Comparison of ENCODE assay signal across 2 fruit fly cellular contexts in genomic region chr2L:5085561-5085960, dm6.
TF ChIP-seq lines count a peak whose summit lies in the region.

No protein-coding gene starts in this region.

TF ChIP-seq in whole organism, embryonic, 481 proteins besides CTCF, POLR2A, EP300 and RAD21 (continued from another document and continues in another):
- no peak for TF ChIP-seq tll (GFP tag; optimal IDR thresholded peaks at IDR 0.05; lab: Kevin White, UChicago)
- no peak for TF ChIP-seq gsb (GFP tag; IDR thresholded peaks at IDR 0.05; lab: Robert Waterston, UW)
- peak; percentile 28 for TF ChIP-seq CG7839 (tag; optimal IDR thresholded peaks at IDR 0.05; lab: Kevin White, UChicago)
- TF ChIP-seq hbn (GFP tag; IDR thresholded peaks at IDR 0.05; lab: Robert Waterston, UW; ENCODE audit: partially characterized antibody), result no peak
- TF ChIP-seq NK7.1 (GFP tag; optimal IDR thresholded peaks at IDR 0.05; lab: Kevin White, UChicago), result no peak
- TF ChIP-seq CG18011 (GFP tag; optimal IDR thresholded peaks at IDR 0.05; lab: Kevin White, UChicago), result no peak
- no peak for TF ChIP-seq Bteb2 (GFP tag; optimal IDR thresholded peaks at IDR 0.05; lab: Kevin White, UChicago)
- no peak for TF ChIP-seq Aef1 (GFP tag; IDR thresholded peaks at IDR 0.05; lab: Robert Waterston, UW)
- TF ChIP-seq CG5245 (GFP tag; optimal IDR thresholded peaks at IDR 0.05; lab: Kevin White, UChicago), result no peak
- TF ChIP-seq sens (GFP tag; lab: Kevin White, UChicago), result peak; percentile 55
- TF ChIP-seq CG3281 (GFP tag; optimal IDR thresholded peaks at IDR 0.05; lab: Kevin White, UChicago), result no peak
- no peak for TF ChIP-seq Spps (tag; optimal IDR thresholded peaks at IDR 0.05; lab: Kevin White, UChicago)
- no peak for TF ChIP-seq CG1233 (GFP tag; optimal IDR thresholded peaks at IDR 0.05; lab: Kevin White, UChicago)
- no peak for TF ChIP-seq ranshi (GFP tag; IDR thresholded peaks at IDR 0.05; lab: Robert Waterston, UW)
- no peak for TF ChIP-seq CG3995 (GFP tag; optimal IDR thresholded peaks at IDR 0.05; lab: Kevin White, UChicago)
- TF ChIP-seq hb (GFP tag; IDR thresholded peaks at IDR 0.05; lab: Robert Waterston, UW; ENCODE audit: partially characterized antibody), result no peak
- TF ChIP-seq ro (GFP tag; IDR thresholded peaks at IDR 0.05; lab: Robert Waterston, UW), result no peak
- TF ChIP-seq Sox102F (GFP tag; optimal IDR thresholded peaks at IDR 0.05; lab: Kevin White, UChicago), result peak; percentile 9
- no peak for TF ChIP-seq CG17328 (GFP tag; IDR thresholded peaks at IDR 0.05; lab: Robert Waterston, UW)
- no peak for TF ChIP-seq ken (GFP tag; IDR thresholded peaks at IDR 0.05; lab: Robert Waterston, UW)
- TF ChIP-seq lilli (GFP tag; optimal IDR thresholded peaks at IDR 0.05; lab: Kevin White, UChicago), result no peak
- no peak for TF ChIP-seq abd-A (tag; optimal IDR thresholded peaks at IDR 0.05; lab: Kevin White, UChicago)
- no peak for TF ChIP-seq emc (GFP tag; optimal IDR thresholded peaks at IDR 0.05; lab: Kevin White, UChicago)
- no peak for TF ChIP-seq CG17359 (tag; optimal IDR thresholded peaks at IDR 0.05; lab: Kevin White, UChicago)
- 0 out of 2 replicates have a peak, but pooled peaks have one; percentile 18 for TF ChIP-seq CG11247 (GFP tag; IDR thresholded peaks at IDR 0.05; lab: Robert Waterston, UW)
- TF ChIP-seq dpn (GFP tag; optimal IDR thresholded peaks at IDR 0.05; lab: Kevin White, UChicago), result peak in 1 of 2 experiments; percentile 5
- TF ChIP-seq Sin3A (optimal IDR thresholded peaks at IDR 0.05; lab: Kevin White, UChicago), result no peak
- TF ChIP-seq Tbp (GFP tag; optimal IDR thresholded peaks at IDR 0.05; lab: Kevin White, UChicago), result no peak
- no peak for TF ChIP-seq tna (GFP tag; IDR thresholded peaks at IDR 0.05; lab: Robert Waterston, UW; ENCODE audit: partially characterized antibody)
- no peak for TF ChIP-seq NfI (GFP tag; optimal IDR thresholded peaks at IDR 0.05; lab: Kevin White, UChicago)
- TF ChIP-seq Jarid2 (GFP tag; optimal IDR thresholded peaks at IDR 0.05; lab: Kevin White, UChicago), result no peak
- TF ChIP-seq Pdp1 (GFP tag; optimal IDR thresholded peaks at IDR 0.05; lab: Kevin White, UChicago), result no peak
- TF ChIP-seq Ets97D (GFP tag; optimal IDR thresholded peaks at IDR 0.05; lab: Kevin White, UChicago), result no peak
- TF ChIP-seq BtbVII (GFP tag; optimal IDR thresholded peaks at IDR 0.05; lab: Kevin White, UChicago), result no peak
- TF ChIP-seq sim (GFP tag; IDR thresholded peaks at IDR 0.05; lab: Robert Waterston, UW), result no peak
- TF ChIP-seq tx (GFP tag; optimal IDR thresholded peaks at IDR 0.05; lab: Kevin White, UChicago), result no peak
- no peak for TF ChIP-seq Lhr (GFP tag; optimal IDR thresholded peaks at IDR 0.05; lab: Kevin White, UChicago)
- no peak for TF ChIP-seq H15 (GFP tag; IDR thresholded peaks at IDR 0.05; lab: Robert Waterston, UW)
- peak; percentile 37 for TF ChIP-seq Hmr (GFP tag; optimal IDR thresholded peaks at IDR 0.05; lab: Kevin White, UChicago)
- TF ChIP-seq zfh1 (GFP tag; IDR thresholded peaks at IDR 0.05; lab: Robert Waterston, UW), result no peak
- no peak for TF ChIP-seq CG16779 (GFP tag; IDR thresholded peaks at IDR 0.05; lab: Robert Waterston, UW)
- TF ChIP-seq hth (optimal IDR thresholded peaks at IDR 0.05; lab: Kevin White, UChicago), result no peak
- no peak for TF ChIP-seq CG34376 (GFP tag; optimal IDR thresholded peaks at IDR 0.05; lab: Kevin White, UChicago)
- TF ChIP-seq CG16863 (GFP tag; optimal IDR thresholded peaks at IDR 0.05; lab: Kevin White, UChicago), result no peak
- TF ChIP-seq run (tag; optimal IDR thresholded peaks at IDR 0.05; lab: Kevin White, UChicago), result no peak
- no peak for TF ChIP-seq twi (tag; optimal IDR thresholded peaks at IDR 0.05; lab: Kevin White, UChicago)
- TF ChIP-seq CG12659 (GFP tag; optimal IDR thresholded peaks at IDR 0.05; lab: Kevin White, UChicago), result no peak
- TF ChIP-seq NC2β (GFP tag; optimal IDR thresholded peaks at IDR 0.05; lab: Kevin White, UChicago), result no peak
- no peak for TF ChIP-seq Kr (GFP tag; optimal IDR thresholded peaks at IDR 0.05; lab: Kevin White, UChicago)
- TF ChIP-seq dimm (GFP tag; IDR thresholded peaks at IDR 0.05; lab: Robert Waterston, UW), result no peak
- no peak for TF ChIP-seq Mrtf (GFP tag; IDR thresholded peaks at IDR 0.05; lab: Robert Waterston, UW)
- TF ChIP-seq vvl (GFP tag; IDR thresholded peaks at IDR 0.05; lab: Robert Waterston, UW), result peak; percentile 22; the same call in 1 of the 2 replicates
- peak; percentile 16 for TF ChIP-seq CG8388 (GFP tag; optimal IDR thresholded peaks at IDR 0.05; lab: Kevin White, UChicago)
- TF ChIP-seq HmgZ (tag; optimal IDR thresholded peaks at IDR 0.05; lab: Kevin White, UChicago), result no peak
- TF ChIP-seq caup (GFP tag; optimal IDR thresholded peaks at IDR 0.05; lab: Kevin White, UChicago; ENCODE audit: severe bottlenecking), result no peak
- no peak for TF ChIP-seq Myb (GFP tag; optimal IDR thresholded peaks at IDR 0.05; lab: Kevin White, UChicago)
- TF ChIP-seq CG17912 (GFP tag; optimal IDR thresholded peaks at IDR 0.05; lab: Kevin White, UChicago), result no peak
- no peak for TF ChIP-seq CG30403 (GFP tag; optimal IDR thresholded peaks at IDR 0.05; lab: Kevin White, UChicago)
- no peak for TF ChIP-seq stwl (tag; optimal IDR thresholded peaks at IDR 0.05; lab: Kevin White, UChicago)
- no peak for TF ChIP-seq CG14014 (GFP tag; IDR thresholded peaks at IDR 0.05; lab: Robert Waterston, UW)
- TF ChIP-seq trem (tag; optimal IDR thresholded peaks at IDR 0.05; lab: Kevin White, UChicago), result no peak
- 0 out of 2 replicates have a peak, but pooled peaks have one; percentile 10 for TF ChIP-seq CG1024 (GFP tag; IDR thresholded peaks at IDR 0.05; lab: Robert Waterston, UW)
- TF ChIP-seq CG10267 (tag; optimal IDR thresholded peaks at IDR 0.05; lab: Kevin White, UChicago), result no peak
- TF ChIP-seq CG2202 (tag; optimal IDR thresholded peaks at IDR 0.05; lab: Kevin White, UChicago), result no peak
- TF ChIP-seq lbe (GFP tag; optimal IDR thresholded peaks at IDR 0.05; lab: Kevin White, UChicago), result no peak
- TF ChIP-seq tup (GFP tag; optimal IDR thresholded peaks at IDR 0.05; lab: Kevin White, UChicago), result no peak
- TF ChIP-seq insv (GFP tag; optimal IDR thresholded peaks at IDR 0.05; lab: Kevin White, UChicago), result no peak
- TF ChIP-seq CG7786 (GFP tag; optimal IDR thresholded peaks at IDR 0.05; lab: Kevin White, UChicago), result no peak
- TF ChIP-seq tio (GFP tag; optimal IDR thresholded peaks at IDR 0.05; lab: Kevin White, UChicago), result no peak
- TF ChIP-seq dmrt11E (tag; optimal IDR thresholded peaks at IDR 0.05; lab: Kevin White, UChicago), result no peak

TF ChIP-seq in whole organism, prepupa, 60 proteins besides CTCF, POLR2A, EP300 and RAD21 (continued from another document):
- TF ChIP-seq CG1621 (tag; optimal IDR thresholded peaks at IDR 0.05; lab: Kevin White, UChicago) (no peak), CG8119 (GFP tag; IDR thresholded peaks at IDR 0.05; lab: Robert Waterston, UW) (peak; percentile 49; the same call in 1 of the 3 replicates), CG32006 (GFP tag; optimal IDR thresholded peaks at IDR 0.05; lab: Kevin White, UChicago) (peak; percentile 65), Gug (GFP tag; IDR thresholded peaks at IDR 0.05; lab: Robert Waterston, UW) (no peak), CG6792 (GFP tag; optimal IDR thresholded peaks at IDR 0.05; lab: Kevin White, UChicago) (no peak), salr (GFP tag; optimal IDR thresholded peaks at IDR 0.05; lab: Kevin White, UChicago) (peak in 1 of 2 experiments; percentile 9), CG6854 (GFP tag; optimal IDR thresholded peaks at IDR 0.05; lab: Kevin White, UChicago) (no peak), CG6808 (GFP tag; optimal IDR thresholded peaks at IDR 0.05; lab: Kevin White, UChicago) (no peak), topi (GFP tag; optimal IDR thresholded peaks at IDR 0.05; lab: Kevin White, UChicago) (peak; percentile 31), lz (GFP tag; optimal IDR thresholded peaks at IDR 0.05; lab: Kevin White, UChicago) (peak; percentile 7), svp (GFP tag; lab: Kevin White, UChicago) (peak; percentile 73), CG11294 (GFP tag; IDR thresholded peaks at IDR 0.05; lab: Robert Waterston, UW) (peak; percentile 19; the same call in 1 of the 2 replicates), spab (GFP tag; optimal IDR thresholded peaks at IDR 0.05; lab: Kevin White, UChicago) (no peak), eg (GFP tag; IDR thresholded peaks at IDR 0.05; lab: Robert Waterston, UW) (0 out of 3 replicates have a peak, but pooled peaks have one; percentile 50), CG16779 (tag; optimal IDR thresholded peaks at IDR 0.05; lab: Kevin White, UChicago) (no peak), fd85E (GFP tag; optimal IDR thresholded peaks at IDR 0.05; lab: Kevin White, UChicago) (no peak), CG10669 (GFP tag; optimal IDR thresholded peaks at IDR 0.05; lab: Kevin White, UChicago) (no peak), Hr4 (GFP tag; optimal IDR thresholded peaks at IDR 0.05; lab: Kevin White, UChicago) (peak; percentile 51), Ets96B (tag; optimal IDR thresholded peaks at IDR 0.05; lab: Kevin White, UChicago) (peak; percentile 13), fd59A (GFP tag; optimal IDR thresholded peaks at IDR 0.05; lab: Kevin White, UChicago) (no peak), Sox14 (GFP tag; optimal IDR thresholded peaks at IDR 0.05; lab: Kevin White, UChicago) (no peak), pdm3 (GFP tag; optimal IDR thresholded peaks at IDR 0.05; lab: Kevin White, UChicago) (peak; percentile 32), Sox102F (GFP tag; optimal IDR thresholded peaks at IDR 0.05; lab: Kevin White, UChicago) (peak; percentile 18), Hr38 (GFP tag; optimal IDR thresholded peaks at IDR 0.05; lab: Kevin White, UChicago) (no peak), Ets21C (GFP tag; optimal IDR thresholded peaks at IDR 0.05; lab: Kevin White, UChicago) (no peak), CG9139 (GFP tag; optimal IDR thresholded peaks at IDR 0.05; lab: Kevin White, UChicago) (no peak), acj6 (GFP tag; optimal IDR thresholded peaks at IDR 0.05; lab: Kevin White, UChicago) (no peak), achi (GFP tag; optimal IDR thresholded peaks at IDR 0.05; lab: Kevin White, UChicago) (peak; percentile 37), Eip78C (GFP tag; lab: Kevin White, UChicago) (peak; percentile 57), CG7368 (GFP tag; optimal IDR thresholded peaks at IDR 0.05; lab: Kevin White, UChicago) (no peak), CG15336 (GFP tag; IDR thresholded peaks at IDR 0.05; lab: Robert Waterston, UW) (peak; percentile 79), Hr39 (GFP tag; optimal IDR thresholded peaks at IDR 0.05; lab: Kevin White, UChicago) (peak; percentile 14), CG34406 (GFP tag; optimal IDR thresholded peaks at IDR 0.05; lab: Kevin White, UChicago) (peak; percentile 37), Met (GFP tag; optimal IDR thresholded peaks at IDR 0.05; lab: Kevin White, UChicago) (peak; percentile 43), Eip75B (GFP tag; optimal IDR thresholded peaks at IDR 0.05; lab: Kevin White, UChicago) (no peak), ss (GFP tag; optimal IDR thresholded peaks at IDR 0.05; lab: Kevin White, UChicago) (no peak), CG10631 (GFP tag; optimal IDR thresholded peaks at IDR 0.05; lab: Kevin White, UChicago) (peak; percentile 35)
TF ChIP-seq in whole organism, prepupa: peak in this region for 27.
